Worm (Caenorhabditis elegans) whole organism, young adult: ENCODE results near the gene K04F1.9.

Experiments
- B0336.3 ChIP-seq: fragments of 200-800 bp; sonication (Bioruptor generic); IDR thresholded peaks from 2 replicates; pipeline ENCODE4 v1.3.6; 2022; ENCODE audit warnings: missing genetic modification characterization, missing compliant biosample characterization
- C06A6.2 ChIP-seq: fragments of 200-800 bp; sonication (Bioruptor generic); conservative IDR thresholded peaks from 2 replicates; pipeline ENCODE4 v1.3.6; 2022; ENCODE audit warnings: missing genetic modification characterization, missing compliant biosample characterization
- D2030.7 ChIP-seq: fragments of 200-800 bp; sonication (Bioruptor generic); IDR thresholded peaks from 2 replicates; pipeline ENCODE4 v1.3.6; 2022; ENCODE audit warnings: missing genetic modification reagents, missing genetic modification characterization, missing compliant biosample characterization
- F23B12.7 ChIP-seq: sonication (generic microtip); optimal IDR thresholded peaks from 2 replicates; lab custom pipeline; 2017; ENCODE audit warnings: missing genetic modification characterization, mild to moderate bottlenecking, missing compliant biosample characterization, antibody characterized with exemption, moderate library complexity; ENCODE audit not compliant: insufficient read depth
- F37B4.10 ChIP-seq: fragments of 200-800 bp; sonication (Bioruptor generic); IDR thresholded peaks from 2 replicates; pipeline ENCODE4 v1.3.6; 2022; ENCODE audit warnings: missing genetic modification characterization, missing compliant biosample characterization
- F39B2.1 ChIP-seq: fragments of 200-800 bp; sonication (Bioruptor generic); IDR thresholded peaks from 2 replicates; pipeline ENCODE4 v1.3.6; 2022; ENCODE audit warnings: missing genetic modification reagents, missing genetic modification characterization, missing compliant biosample characterization
- F57A8.1 ChIP-seq: fragments of 200-800 bp; sonication (Bioruptor generic); optimal IDR thresholded peaks from 2 replicates; lab custom pipeline; 2018; ENCODE audit warnings: mild to moderate bottlenecking, missing genetic modification characterization, moderate library complexity, missing compliant biosample characterization
- K11D2.4 ChIP-seq: fragments of 200-800 bp; sonication (Bioruptor generic); IDR thresholded peaks from 2 replicates; pipeline ENCODE4 v1.3.6; 2022; ENCODE audit warnings: missing genetic modification reagents, missing genetic modification characterization, missing compliant biosample characterization
- T26A5.8 ChIP-seq: sonication (generic microtip); optimal IDR thresholded peaks from 2 replicates; lab custom pipeline; 2016; ENCODE audit warnings: missing genetic modification characterization, missing compliant biosample characterization
- Y53F4B.3 ChIP-seq: fragments of 200-800 bp; sonication (Bioruptor generic); IDR thresholded peaks from 2 replicates; pipeline ENCODE4 v1.3.6; 2022; ENCODE audit warnings: missing genetic modification reagents, missing genetic modification characterization, missing compliant biosample characterization
- Y56A3A.18 ChIP-seq: fragments of 200-800 bp; sonication (Bioruptor generic); IDR thresholded peaks from 2 replicates; pipeline ENCODE4 v1.3.6; 2022; ENCODE audit warnings: missing genetic modification reagents, missing genetic modification characterization, missing compliant biosample characterization
- Y67H2A.10 ChIP-seq: fragments of 200-800 bp; sonication (Bioruptor generic); conservative IDR thresholded peaks from 2 replicates; pipeline ENCODE4 v1.3.6; 2022; ENCODE audit warnings: missing genetic modification reagents, missing genetic modification characterization, missing compliant biosample characterization
- bed-1 ChIP-seq: fragments of 200-800 bp; sonication (Bioruptor generic); IDR thresholded peaks from 2 replicates; pipeline ENCODE4 v1.3.6; 2022; ENCODE audit warnings: missing genetic modification reagents, missing genetic modification characterization, missing compliant biosample characterization
- ceh-100 ChIP-seq: fragments of 200-800 bp; sonication (Bioruptor generic); IDR thresholded peaks from 2 replicates; pipeline ENCODE4 v1.3.6; 2022; ENCODE audit warnings: missing genetic modification reagents, missing genetic modification characterization, missing compliant biosample characterization
- ceh-40 ChIP-seq: fragments of 200-800 bp; sonication (Bioruptor generic); IDR thresholded peaks from 2 replicates; pipeline ENCODE4 v1.3.6; 2022; ENCODE audit warnings: missing genetic modification characterization, missing compliant biosample characterization
- chd-7 ChIP-seq: sonication (generic microtip); optimal IDR thresholded peaks from 2 replicates; lab custom pipeline; 2016; ENCODE audit warnings: mild to moderate bottlenecking, missing genetic modification characterization, moderate library complexity, missing compliant biosample characterization
- die-1 ChIP-seq: sonication (generic microtip); optimal IDR thresholded peaks from 2 replicates; lab custom pipeline; 2016; ENCODE audit warnings: missing genotype, mild to moderate bottlenecking, missing genetic modification characterization, missing compliant biosample characterization
- dpff-1 ChIP-seq: sonication (generic microtip); optimal IDR thresholded peaks from 2 replicates; lab custom pipeline; 2017; ENCODE audit warnings: mild to moderate bottlenecking, missing genetic modification characterization, missing compliant biosample characterization
- ekl-4 ChIP-seq: fragments of 200-800 bp; sonication (Bioruptor generic); IDR thresholded peaks from 2 replicates; pipeline ENCODE4 v1.3.6; 2022; ENCODE audit warnings: missing genetic modification reagents, missing genetic modification characterization, missing compliant biosample characterization
- hlh-12 ChIP-seq: sonication (generic microtip); optimal IDR thresholded peaks from 2 replicates; lab custom pipeline; 2016; ENCODE audit warnings: missing genetic modification characterization, missing compliant biosample characterization
- hmg-1.2 ChIP-seq: fragments of 200-800 bp; sonication (Bioruptor generic); IDR thresholded peaks from 2 replicates; pipeline ENCODE4 v1.3.6; 2022; ENCODE audit warnings: missing genetic modification reagents, missing genetic modification characterization, missing compliant biosample characterization
- lag-1 ChIP-seq: fragments of 200-800 bp; sonication (Bioruptor generic); IDR thresholded peaks from 2 replicates; pipeline ENCODE4 v1.3.6; 2022; ENCODE audit warnings: missing genetic modification reagents, missing genetic modification characterization, missing compliant biosample characterization
- lin-35 ChIP-seq, 3 experiments: fragments of 150-350 bp in 2 of 3; sonication (generic microtip) in 1 of 3; optimal IDR thresholded peaks; 2 replicates each; lab custom pipeline; 2014 to 2018; ENCODE audit warnings: missing biosample characterization in 3 of 3, missing genetic modification characterization in 3 of 3, missing genetic modification reagents in 3 of 3
- lin-40 ChIP-seq: sonication (generic microtip); optimal IDR thresholded peaks from 2 replicates; lab custom pipeline; 2016; ENCODE audit warnings: missing genetic modification characterization, mild to moderate bottlenecking, missing compliant biosample characterization, missing genotype, missing genetic modification reagents
- lir-1 ChIP-seq: fragments of 200-800 bp; sonication (Bioruptor generic); conservative IDR thresholded peaks from 2 replicates; pipeline ENCODE4 v1.3.6; 2022; ENCODE audit warnings: missing genetic modification reagents, missing genetic modification characterization, missing compliant biosample characterization
- lsy-27 ChIP-seq: sonication (generic microtip); optimal IDR thresholded peaks from 2 replicates; lab custom pipeline; 2017; ENCODE audit warnings: missing genetic modification characterization, mild to moderate bottlenecking, missing compliant biosample characterization, antibody characterized with exemption, missing genotype, borderline replicate concordance; ENCODE audit not compliant: insufficient read depth
- madf-8 ChIP-seq: fragments of 200-800 bp; sonication (Bioruptor generic); conservative IDR thresholded peaks from 2 replicates; pipeline ENCODE4 v1.3.6; 2022; ENCODE audit warnings: missing genetic modification reagents, missing genetic modification characterization, missing compliant biosample characterization
- mcd-1 ChIP-seq: fragments of 200-800 bp; sonication (Bioruptor generic); IDR thresholded peaks from 2 replicates; pipeline ENCODE4 v1.3.6; 2022; ENCODE audit warnings: missing genetic modification reagents, missing genetic modification characterization, missing compliant biosample characterization
- mes-4 ChIP-seq: sonication (generic microtip); optimal IDR thresholded peaks from 2 replicates; lab custom pipeline; 2016; ENCODE audit warnings: missing genotype, missing genetic modification characterization, missing compliant biosample characterization
- nfya-2 ChIP-seq: fragments of 200-800 bp; sonication (Bioruptor generic); IDR thresholded peaks from 2 replicates; pipeline ENCODE4 v1.3.6; 2022; ENCODE audit warnings: missing genetic modification reagents, missing genetic modification characterization, missing compliant biosample characterization
- nhr-90 ChIP-seq: sonication (generic microtip); optimal IDR thresholded peaks from 2 replicates; lab custom pipeline; 2016; ENCODE audit warnings: missing genotype, mild to moderate bottlenecking, missing genetic modification characterization, missing compliant biosample characterization
- rpc-1 ChIP-seq, 2 experiments: fragments of 150-350 bp in 1 of 2; sonication (generic microtip) in 1 of 2; optimal IDR thresholded peaks; 2 replicates each; lab custom pipeline; 2014 to 2018; ENCODE audit warnings: missing biosample characterization in 1 of 2, missing genetic modification characterization in 1 of 2, missing genetic modification reagents in 1 of 2, missing genotype in 1 of 2
- sdz-38 ChIP-seq: sonication (generic microtip); optimal IDR thresholded peaks from 2 replicates; lab custom pipeline; 2016; ENCODE audit warnings: missing genotype, missing genetic modification characterization, missing compliant biosample characterization
- sea-2 ChIP-seq: fragments of 200-800 bp; sonication (Bioruptor generic); IDR thresholded peaks from 2 replicates; pipeline ENCODE4 v1.3.6; 2022; ENCODE audit warnings: missing genetic modification characterization, missing compliant biosample characterization
- snpc-1.1 ChIP-seq: sonication (generic microtip); optimal IDR thresholded peaks from 2 replicates; lab custom pipeline; 2017; ENCODE audit warnings: missing genetic modification characterization, mild to moderate bottlenecking, missing compliant biosample characterization, antibody characterized with exemption, moderate library complexity, missing genotype, missing genetic modification reagents; ENCODE audit not compliant: insufficient read depth
- sptf-2 ChIP-seq: fragments of 200-800 bp; sonication (Bioruptor generic); optimal IDR thresholded peaks from 2 replicates; lab custom pipeline; 2018; ENCODE audit warnings: mild to moderate bottlenecking, missing genetic modification characterization, missing compliant biosample characterization
- tbp1 ChIP-seq: fragments of 200-800 bp; sonication (Bioruptor generic); optimal IDR thresholded peaks from 2 replicates; lab custom pipeline; 2018; ENCODE audit warnings: mild to moderate bottlenecking, missing genetic modification characterization, missing compliant biosample characterization
- tlf-1 ChIP-seq: fragments of 200-800 bp; sonication (Bioruptor generic); optimal IDR thresholded peaks from 2 replicates; lab custom pipeline; 2018; ENCODE audit warnings: mild to moderate bottlenecking, missing genetic modification characterization, missing compliant biosample characterization
- xnd-1 ChIP-seq: sonication (generic microtip); optimal IDR thresholded peaks from 2 replicates; lab custom pipeline; 2016; ENCODE audit warnings: missing genotype, missing genetic modification reagents, missing genetic modification characterization, missing compliant biosample characterization
- zim-3 ChIP-seq: sonication (generic microtip); optimal IDR thresholded peaks from 2 replicates; lab custom pipeline; 2017; ENCODE audit warnings: mild to moderate bottlenecking, missing genetic modification characterization, moderate library complexity, missing compliant biosample characterization

Gene K04F1.9

ce11 chrV:1631717-1632116 lies 33.3 kb upstream of the K04F1.9 start, which contains the start of gene irld-17:
Gene irld-17 (plus strand): TSS chrV:1632017.
- TF ChIP-seq Y67H2A.10 (GFP tag; lab: Robert Waterston, UW) (no peak), lag-1 (no peak), nhr-90 (tag; lab: Kevin White, UChicago) (no peak)

- TF ChIP-seq xnd-1: no peak
- no peak for TF ChIP-seq F23B12.7 (tag; lab: Kevin White, UChicago)
- no peak for TF ChIP-seq bed-1 (GFP tag; lab: Robert Waterston, UW)
- TF ChIP-seq lin-40 (tag; lab: Kevin White, UChicago): no peak
- TF ChIP-seq D2030.7 (GFP tag; lab: Robert Waterston, UW): no peak
- TF ChIP-seq sdz-38 (tag; lab: Kevin White, UChicago): no peak
- no peak for TF ChIP-seq hlh-12 (tag; lab: Kevin White, UChicago)
- no peak for TF ChIP-seq tlf-1
- no peak for TF ChIP-seq sea-2 (GFP tag; lab: Robert Waterston, UW)
- TF ChIP-seq hmg-1.2: no peak
- no peak for TF ChIP-seq zim-3
- TF ChIP-seq F57A8.1: no peak
Measured at ce11 chrV:1635859-1636258, 29.2 kb upstream of the K04F1.9 start, which contains the start of gene str-222. Gene str-222 (plus strand): TSS chrV:1636159.

ce11 chrV:1640008-1640407 lies 25.0 kb upstream of the K04F1.9 start, which contains the start of gene str-221:
Gene str-221 (plus strand): TSS chrV:1640308.
- no peak for TF ChIP-seq lsy-27 (tag; lab: Kevin White, UChicago)

- TF ChIP-seq chd-7 (tag; lab: Kevin White, UChicago): no peak
- TF ChIP-seq ceh-100 (GFP tag; lab: Robert Waterston, UW): no peak
- no peak for TF ChIP-seq lsy-27 (tag; lab: Kevin White, UChicago)
- no peak for TF ChIP-seq lin-35 (GFP tag; optimal IDR thresholded peaks at IDR 0.05; lab: Kevin White, UChicago)
- no peak for TF ChIP-seq T26A5.8 (tag; lab: Kevin White, UChicago)
- no peak for TF ChIP-seq K11D2.4 (GFP tag; lab: Robert Waterston, UW)
- TF ChIP-seq snpc-1.1 (tag; lab: Kevin White, UChicago): no peak
- no peak for TF ChIP-seq ekl-4 (GFP tag; lab: Robert Waterston, UW)
- TF ChIP-seq tbp1 (GFP tag; lab: Kevin White, UChicago): no peak
Measured at ce11 chrV:1642199-1642598, 22.8 kb upstream of the K04F1.9 start, which contains the start of gene Y46H3D.1. Gene Y46H3D.1 (plus strand): TSS chrV:1642499.

ce11 chrV:1642768-1643167 lies 22.3 kb upstream of the K04F1.9 start:
- no peak for TF ChIP-seq mes-4 (tag; lab: Kevin White, UChicago)
- no peak for TF ChIP-seq zim-3
- 0 out of 2 replicates have a peak, but pooled peaks have one; percentile 55 for TF ChIP-seq nfya-2 (GFP tag; lab: Robert Waterston, UW)
- TF ChIP-seq Y56A3A.18 (GFP tag; lab: Robert Waterston, UW): no peak
- TF ChIP-seq mcd-1 (GFP tag; lab: Robert Waterston, UW): no peak
- no peak for TF ChIP-seq rpc-1 (optimal IDR thresholded peaks at IDR 0.05; lab: Kevin White, UChicago)
- no peak for TF ChIP-seq rpc-1 (tag; optimal IDR thresholded peaks at IDR 0.05; lab: Kevin White, UChicago)
- no peak for TF ChIP-seq lin-40 (tag; lab: Kevin White, UChicago)
- no peak for TF ChIP-seq tbp1 (GFP tag; lab: Kevin White, UChicago)

- TF ChIP-seq sptf-2 (no peak), B0336.3 (GFP tag; lab: Robert Waterston, UW) (no peak), F37B4.10 (GFP tag; lab: Robert Waterston, UW) (no peak), die-1 (tag; lab: Kevin White, UChicago) (no peak), madf-8 (no peak), dpff-1 (tag; lab: Kevin White, UChicago) (no peak), lir-1 (GFP tag; lab: Robert Waterston, UW) (no peak), C06A6.2 (GFP tag; lab: Robert Waterston, UW) (no peak), ceh-40 (GFP tag; lab: Robert Waterston, UW) (no peak), F39B2.1 (GFP tag; lab: Robert Waterston, UW) (no peak), Y53F4B.3 (no peak), tlf-1 (no peak), ceh-100 (GFP tag; lab: Robert Waterston, UW) (no peak)
Measured at ce11 chrV:1643886-1644285, 21.1 kb upstream of the K04F1.9 start, which contains the start of gene alh-2. Gene alh-2 (plus strand): TSS chrV:1644169.
